Worm (Caenorhabditis elegans): Measurements from ENCODE around the gene T09F3.2.

- no peak for TF ChIP-seq ztf-29 (GFP tag; IDR thresholded peaks at IDR 0.05)
- peak; percentile 49 for TF ChIP-seq cog-1 (tag; optimal IDR thresholded peaks at IDR 0.05)
- TF ChIP-seq tab-1 (GFP tag; IDR thresholded peaks at IDR 0.05), result no peak
- TF ChIP-seq ztf-23 (GFP tag; IDR thresholded peaks at IDR 0.05), result no peak
- no peak for TF ChIP-seq flt-1 (GFP tag; IDR thresholded peaks at IDR 0.05)
- TF ChIP-seq klf-2 (GFP tag; conservative IDR thresholded peaks at IDR 0.05), result no peak
- TF ChIP-seq ref-1 (GFP tag; conservative IDR thresholded peaks at IDR 0.05), result no peak
- TF ChIP-seq med-1 (GFP tag; optimal IDR thresholded peaks at IDR 0.05; ENCODE audit: insufficient read depth), result no peak
- no peak for TF ChIP-seq T22C8.4 (GFP tag; IDR thresholded peaks at IDR 0.05)
Observed at ce11 chrII:10382247-10382646, 8.7 kb upstream of the T09F3.2 start.

Data from whole organism, midembryonic.